Fruit fly (Drosophila melanogaster): ENCODE measurements around the gene Kap-alpha3.

Kap-alpha3 gene

dm6 chr3R:9573812-9574587 is 3.5 kb downstream of the Kap-alpha3 start, which contains the start of gene CG9399 (continued):
- TF ChIP-seq Sox100B (GFP tag; optimal IDR thresholded peaks at IDR 0.05) (peak; percentile 95), CG10431 (GFP tag; optimal IDR thresholded peaks at IDR 0.05) (peak; percentile 88), pros (GFP tag; optimal IDR thresholded peaks at IDR 0.05) (peak; percentile 24), so (GFP tag; IDR thresholded peaks at IDR 0.05) (peak; percentile 98), Scr (GFP tag; IDR thresholded peaks at IDR 0.05; ENCODE audit: partially characterized antibody) (peak; percentile 49), odd (GFP tag; optimal IDR thresholded peaks at IDR 0.05) (peak; percentile 94), Ssrp (tag; optimal IDR thresholded peaks at IDR 0.05) (peak; percentile 99), CG4854 (GFP tag; optimal IDR thresholded peaks at IDR 0.05) (peak; percentile 91), C15 (GFP tag; IDR thresholded peaks at IDR 0.05) (peak; percentile 96), Chrac-16 (GFP tag; optimal IDR thresholded peaks at IDR 0.05) (peak; percentile 98), Hr39 (optimal IDR thresholded peaks at IDR 0.05) (no peak), Rx (GFP tag; IDR thresholded peaks at IDR 0.05) (peak; percentile 98), fd96Cb (tag; optimal IDR thresholded peaks at IDR 0.05) (peak; percentile 96), Fer1 (GFP tag; optimal IDR thresholded peaks at IDR 0.05) (peak; percentile 94), CG11696 (GFP tag; IDR thresholded peaks at IDR 0.05) (peak; percentile 92), CG4617 (GFP tag; optimal IDR thresholded peaks at IDR 0.05; ENCODE audit: borderline replicate concordance) (peak; percentile 97), da (GFP tag; optimal IDR thresholded peaks at IDR 0.05) (peak; percentile 86), Ets97D (GFP tag; optimal IDR thresholded peaks at IDR 0.05) (peak; percentile 94), CG12391 (tag; optimal IDR thresholded peaks at IDR 0.05) (peak; percentile 99), CG5245 (GFP tag; optimal IDR thresholded peaks at IDR 0.05) (peak; percentile 94), TFAM (GFP tag; optimal IDR thresholded peaks at IDR 0.05) (peak; percentile 79), CG7839 (tag; optimal IDR thresholded peaks at IDR 0.05) (peak; percentile 96), Stat92E (GFP tag; optimal IDR thresholded peaks at IDR 0.05) (peak in 1 of 3 experiments; percentile 36), CG32772 (GFP tag; IDR thresholded peaks at IDR 0.05) (peak; percentile 98), en (GFP tag; optimal IDR thresholded peaks at IDR 0.05) (peak; percentile 69), amos (GFP tag; IDR thresholded peaks at IDR 0.05; ENCODE audit: partially characterized antibody) (peak; percentile 64; the same call in 1 of the 2 replicates), CG2129 (GFP tag; IDR thresholded peaks at IDR 0.05; ENCODE audit: partially characterized antibody) (peak; percentile 24; the same call in 1 of the 2 replicates), jing (GFP tag; optimal IDR thresholded peaks at IDR 0.05) (peak; percentile 95), CG3281 (GFP tag; optimal IDR thresholded peaks at IDR 0.05) (peak; percentile 91), oc (tag; optimal IDR thresholded peaks at IDR 0.05) (peak; percentile 97), bab2 (GFP tag; optimal IDR thresholded peaks at IDR 0.05) (peak; percentile 94), ac (GFP tag; optimal IDR thresholded peaks at IDR 0.05) (peak; percentile 72), abd-A (tag; optimal IDR thresholded peaks at IDR 0.05) (peak; percentile 26), HLH4C (GFP tag; IDR thresholded peaks at IDR 0.05; ENCODE audit: partially characterized antibody) (0 out of 3 replicates have a peak, but pooled peaks have one; percentile 38), Dfd (GFP tag; optimal IDR thresholded peaks at IDR 0.05) (no peak), CG13287 (GFP tag; IDR thresholded peaks at IDR 0.05; ENCODE audit: partially characterized antibody) (peak; percentile 27; the same call in 1 of the 2 replicates), CG4282 (GFP tag; optimal IDR thresholded peaks at IDR 0.05) (peak; percentile 87), CG2202 (tag; optimal IDR thresholded peaks at IDR 0.05) (peak; percentile 95), vfl (GFP tag; optimal IDR thresholded peaks at IDR 0.05) (peak; percentile 94), kah (GFP tag; optimal IDR thresholded peaks at IDR 0.05) (peak; percentile 88), CG7357 (GFP tag; IDR thresholded peaks at IDR 0.05) (peak; percentile 92), CG10267 (tag; optimal IDR thresholded peaks at IDR 0.05) (peak; percentile 99), rib (GFP tag; IDR thresholded peaks at IDR 0.05) (peak; percentile 88), Hand (GFP tag; optimal IDR thresholded peaks at IDR 0.05) (peak; percentile 76), CG1832 (GFP tag; optimal IDR thresholded peaks at IDR 0.05) (no peak), Myb (GFP tag; optimal IDR thresholded peaks at IDR 0.05) (peak; percentile 67), CG30403 (GFP tag; optimal IDR thresholded peaks at IDR 0.05) (peak; percentile 99), CrebB (tag; optimal IDR thresholded peaks at IDR 0.05) (peak; percentile 94)

Measured in whole organism, embryonic.